Fruit fly (Drosophila melanogaster) whole organism, embryonic: Measurements from ENCODE around the gene p38b.

Experiments
- Ada2b ChIP-seq: fragments of 200-800 bp; sonication (Bioruptor generic); IDR thresholded peaks from 2 replicates; pipeline ENCODE4 v1.3.6; 2022; ENCODE audit warnings: missing biosample characterization, missing genetic modification characterization
- Atf6 ChIP-seq: fragments of 200-800 bp; sonication (Bioruptor generic); IDR thresholded peaks from 2 replicates; pipeline ENCODE4 v1.3.6; 2022; ENCODE audit warnings: missing biosample characterization, missing genetic modification characterization
- CG10431 ChIP-seq: fragments of 200-800 bp; sonication (Bioruptor generic); optimal IDR thresholded peaks from 3 replicates; lab custom pipeline; 2018; ENCODE audit warnings: missing biosample characterization, mild to moderate bottlenecking, missing genetic modification characterization
- CG10462 ChIP-seq: fragments of 200-800 bp; sonication (Bioruptor generic); optimal IDR thresholded peaks from 2 replicates; lab custom pipeline; 2016; ENCODE audit warnings: missing biosample characterization, missing genetic modification characterization
- CG10543 ChIP-seq: fragments of 200-800 bp; sonication (Bioruptor generic); optimal IDR thresholded peaks from 3 replicates; lab custom pipeline; 2017; ENCODE audit warnings: missing biosample characterization, mild to moderate bottlenecking, missing genetic modification characterization, moderate library complexity
- CG10979 ChIP-seq: fragments of 200-800 bp; sonication (Bioruptor generic); optimal IDR thresholded peaks from 2 replicates; lab custom pipeline; 2018; ENCODE audit warnings: missing biosample characterization, mild to moderate bottlenecking, missing genetic modification characterization, moderate library complexity
- CG11093 ChIP-seq: fragments of 200-800 bp; sonication (Bioruptor generic); IDR thresholded peaks from 3 replicates; pipeline ENCODE4 v1.3.6; 2022; ENCODE audit warnings: missing biosample characterization, missing genetic modification characterization
- CG11398 ChIP-seq: fragments of 200-800 bp; sonication (Bioruptor generic); optimal IDR thresholded peaks from 2 replicates; lab custom pipeline; 2016; ENCODE audit warnings: missing biosample characterization, missing genetic modification characterization
- CG11504 ChIP-seq: fragments of 200-800 bp; sonication (Bioruptor generic); optimal IDR thresholded peaks from 3 replicates; lab custom pipeline; 2019; ENCODE audit warnings: missing biosample characterization, mild to moderate bottlenecking, missing genetic modification characterization, moderate library complexity
- CG14050 ChIP-seq: fragments of 200-800 bp; sonication (Bioruptor generic); IDR thresholded peaks from 3 replicates; pipeline ENCODE4 v1.3.6; 2022; ENCODE audit warnings: missing biosample characterization, missing genetic modification characterization
- CG14860 ChIP-seq: fragments of 200-800 bp; sonication (Bioruptor generic); IDR thresholded peaks from 3 replicates; pipeline ENCODE4 v1.3.6; 2022; ENCODE audit warnings: missing biosample characterization, missing genetic modification characterization; ENCODE audit not compliant: partially characterized antibody
- CG1529 ChIP-seq: fragments of 200-800 bp; sonication (Bioruptor generic); optimal IDR thresholded peaks from 3 replicates; lab custom pipeline; 2018; ENCODE audit warnings: missing biosample characterization, missing genetic modification characterization
- CG32532 ChIP-seq: fragments of 200-800 bp; sonication (Bioruptor generic); IDR thresholded peaks from 2 replicates; pipeline ENCODE4 v1.3.6; 2022; ENCODE audit warnings: missing biosample characterization, missing genetic modification characterization
- CG3726 ChIP-seq: fragments of 200-800 bp; sonication (Bioruptor generic); IDR thresholded peaks from 3 replicates; pipeline ENCODE4, ENCODE4 v1.3.6; 2022; ENCODE audit warnings: missing biosample characterization, missing genetic modification characterization
- CG6683 ChIP-seq: fragments of 200-800 bp; sonication (Bioruptor generic); optimal IDR thresholded peaks from 2 replicates; lab custom pipeline; 2017; ENCODE audit warnings: missing biosample characterization, mild to moderate bottlenecking, missing genetic modification characterization, missing genetic modification reagents
- CG7928 ChIP-seq: fragments of 200-800 bp; sonication (Bioruptor generic); optimal IDR thresholded peaks from 2 replicates; lab custom pipeline; 2017; ENCODE audit warnings: missing biosample characterization, mild to moderate bottlenecking, missing genetic modification characterization
- CG8924 ChIP-seq: fragments of 200-800 bp; optimal IDR thresholded peaks from 3 replicates; lab custom pipeline; 2019; ENCODE audit warnings: missing biosample characterization, mild to moderate bottlenecking, missing genetic modification characterization, moderate library complexity
- CG9932 ChIP-seq: fragments of 200-800 bp; sonication (Bioruptor generic); IDR thresholded peaks from 2 replicates; pipeline ENCODE4 v1.3.6; 2022; ENCODE audit warnings: missing biosample characterization, missing genetic modification characterization
- D ChIP-seq, 2 experiments: fragments of 200-800 bp in 1 of 2; fragments of >200 bp in 1 of 2; sonication (Bioruptor generic) in 1 of 2; optimal IDR thresholded peaks; 2 replicates in 1 of 2; 3 replicates in 1 of 2; lab custom pipeline; 2017; ENCODE audit warnings: mild to moderate bottlenecking in 1 of 2, missing biosample characterization in 1 of 2, missing genetic modification characterization in 1 of 2, missing genetic modification reagents in 1 of 2
- D19B ChIP-seq: fragments of 200-800 bp; sonication (Bioruptor generic); optimal IDR thresholded peaks from 2 replicates; lab custom pipeline; 2017; ENCODE audit warnings: missing biosample characterization, mild to moderate bottlenecking, missing genetic modification characterization
- Dip3 ChIP-seq: fragments of 200-800 bp; sonication (Bioruptor generic); optimal IDR thresholded peaks from 3 replicates; lab custom pipeline; 2016; ENCODE audit warnings: missing biosample characterization, missing genetic modification characterization
- Dll ChIP-seq: fragments of 200-800 bp; sonication (Bioruptor generic); IDR thresholded peaks from 4 replicates; pipeline ENCODE4 v1.3.6; 2022; ENCODE audit warnings: missing biosample characterization, missing genetic modification characterization; ENCODE audit not compliant: partially characterized antibody
- Dp ChIP-seq: fragments of 200-800 bp; sonication (Bioruptor generic); optimal IDR thresholded peaks from 2 replicates; lab custom pipeline; 2018; ENCODE audit warnings: missing biosample characterization, mild to moderate bottlenecking, missing genetic modification characterization, moderate library complexity
- H2.0 ChIP-seq: fragments of 200-800 bp; sonication (Bioruptor generic); IDR thresholded peaks from 2 replicates; pipeline ENCODE4 v1.3.6; 2022; ENCODE audit warnings: missing biosample characterization, missing genetic modification characterization
- Med ChIP-seq: fragments of 200-800 bp; sonication (Bioruptor generic); peaks from one replicate; lab custom pipeline; 2016; ENCODE audit warnings: missing biosample characterization, missing genetic modification characterization, mild to moderate bottlenecking, inconsistent platforms, moderate library complexity
- Mes4 ChIP-seq: fragments of 200-800 bp; sonication (Bioruptor generic); optimal IDR thresholded peaks from 2 replicates; lab custom pipeline; 2016; ENCODE audit warnings: missing biosample characterization, missing genetic modification characterization
- Poxn ChIP-seq: fragments of 200-800 bp; sonication (Bioruptor generic); IDR thresholded peaks from 2 replicates; pipeline ENCODE4 v1.3.6; 2022; ENCODE audit warnings: missing biosample characterization, missing genetic modification characterization
- Ssrp ChIP-seq: fragments of 200-800 bp; sonication (Bioruptor generic); optimal IDR thresholded peaks from 2 replicates; lab custom pipeline; 2018; ENCODE audit warnings: missing biosample characterization, mild to moderate bottlenecking, missing genetic modification characterization, moderate library complexity
- Usf ChIP-seq: fragments of 200-800 bp; sonication (Bioruptor generic); optimal IDR thresholded peaks from 2 replicates; lab custom pipeline; 2017; ENCODE audit warnings: missing genotype, missing biosample characterization, missing genetic modification characterization
- abd-A ChIP-seq: fragments of 200-800 bp; sonication (Bioruptor generic); optimal IDR thresholded peaks from 3 replicates; lab custom pipeline; 2019; ENCODE audit warnings: missing biosample characterization, mild to moderate bottlenecking, missing genetic modification characterization, moderate library complexity
- ase ChIP-seq: fragments of 200-800 bp; sonication (Bioruptor generic); IDR thresholded peaks from 3 replicates; pipeline ENCODE4 v1.3.6; 2022; ENCODE audit warnings: missing biosample characterization, missing genetic modification characterization
- bab2 ChIP-seq: fragments of 200-800 bp; sonication (Bioruptor generic); optimal IDR thresholded peaks from 2 replicates; lab custom pipeline; 2016; ENCODE audit warnings: missing biosample characterization, missing genetic modification characterization
- cas ChIP-seq: fragments of 200-800 bp; sonication (Bioruptor generic); IDR thresholded peaks from 2 replicates; pipeline ENCODE4 v1.3.6; 2022; ENCODE audit warnings: missing biosample characterization, missing genetic modification characterization
- disco-r ChIP-seq: fragments of 200-800 bp; sonication (Bioruptor generic); optimal IDR thresholded peaks from 2 replicates; lab custom pipeline; 2016; ENCODE audit warnings: missing biosample characterization, missing genetic modification characterization
- esg ChIP-seq: fragments of 200-800 bp; sonication (Bioruptor generic); conservative IDR thresholded peaks from 2 replicates; pipeline ENCODE4 v1.3.6; 2022; ENCODE audit warnings: missing biosample characterization, missing genetic modification characterization
- eve ChIP-seq, 2 experiments: fragments of >200 bp; optimal IDR thresholded peaks; 2 replicates each; lab custom pipeline; 2017; ENCODE audit warnings: missing biosample characterization in 2 of 2, missing genetic modification characterization in 2 of 2
- fd96Cb ChIP-seq: fragments of 200-800 bp; sonication (Bioruptor generic); optimal IDR thresholded peaks from 2 replicates; lab custom pipeline; 2018; ENCODE audit warnings: missing biosample characterization, mild to moderate bottlenecking, missing genetic modification characterization, moderate library complexity
- her ChIP-seq: fragments of 200-800 bp; sonication (Bioruptor generic); optimal IDR thresholded peaks from 2 replicates; lab custom pipeline; 2016; ENCODE audit warnings: missing biosample characterization, missing genetic modification characterization
- insv ChIP-seq, 2 experiments: fragments of 200-800 bp; sonication (Bioruptor generic); optimal IDR thresholded peaks; 3 replicates each; lab custom pipeline; 2016 to 2018; ENCODE audit warnings: missing biosample characterization in 2 of 2, missing genetic modification characterization in 2 of 2
- kah ChIP-seq: fragments of 200-800 bp; sonication (Bioruptor generic); optimal IDR thresholded peaks from 2 replicates; lab custom pipeline; 2018; ENCODE audit warnings: missing biosample characterization, mild to moderate bottlenecking, missing genetic modification characterization
- nom ChIP-seq: fragments of 200-800 bp; sonication (Bioruptor generic); optimal IDR thresholded peaks from 2 replicates; lab custom pipeline; 2017; ENCODE audit warnings: missing biosample characterization, missing genetic modification characterization, mild to moderate bottlenecking, moderate library complexity, missing genetic modification reagents
- sc ChIP-seq, 3 experiments: fragments of >200 bp in 2 of 3; fragments of 200-800 bp in 1 of 3; sonication (Bioruptor generic) in 1 of 3; optimal IDR thresholded peaks; 2 replicates in 2 of 3; 3 replicates in 1 of 3; lab custom pipeline; 2017; ENCODE audit warnings: mild to moderate bottlenecking in 1 of 3, missing biosample characterization in 1 of 3, missing genetic modification characterization in 1 of 3, missing genetic modification reagents in 1 of 3
- scrt ChIP-seq: fragments of 200-800 bp; sonication (Bioruptor generic); optimal IDR thresholded peaks from 2 replicates; lab custom pipeline; 2018; ENCODE audit warnings: missing biosample characterization, mild to moderate bottlenecking, missing genetic modification characterization, moderate library complexity
- sd ChIP-seq: fragments of 200-800 bp; sonication (Bioruptor generic); optimal IDR thresholded peaks from 3 replicates; lab custom pipeline; 2018; ENCODE audit warnings: missing biosample characterization, mild to moderate bottlenecking, missing genetic modification characterization, moderate library complexity
- tna ChIP-seq: fragments of 200-800 bp; sonication (Bioruptor generic); IDR thresholded peaks from 2 replicates; pipeline ENCODE4 v1.3.6; 2022; ENCODE audit warnings: missing biosample characterization, missing genetic modification characterization; ENCODE audit not compliant: partially characterized antibody
- tup ChIP-seq: fragments of 200-800 bp; sonication (Bioruptor generic); optimal IDR thresholded peaks from 2 replicates; lab custom pipeline; 2016; ENCODE audit warnings: missing biosample characterization, mild to moderate bottlenecking, missing genetic modification characterization, moderate library complexity
- tx ChIP-seq: fragments of 200-800 bp; sonication (Bioruptor generic); optimal IDR thresholded peaks from 2 replicates; lab custom pipeline; 2016; ENCODE audit warnings: missing biosample characterization, missing genetic modification characterization

p38b gene

DNA sequence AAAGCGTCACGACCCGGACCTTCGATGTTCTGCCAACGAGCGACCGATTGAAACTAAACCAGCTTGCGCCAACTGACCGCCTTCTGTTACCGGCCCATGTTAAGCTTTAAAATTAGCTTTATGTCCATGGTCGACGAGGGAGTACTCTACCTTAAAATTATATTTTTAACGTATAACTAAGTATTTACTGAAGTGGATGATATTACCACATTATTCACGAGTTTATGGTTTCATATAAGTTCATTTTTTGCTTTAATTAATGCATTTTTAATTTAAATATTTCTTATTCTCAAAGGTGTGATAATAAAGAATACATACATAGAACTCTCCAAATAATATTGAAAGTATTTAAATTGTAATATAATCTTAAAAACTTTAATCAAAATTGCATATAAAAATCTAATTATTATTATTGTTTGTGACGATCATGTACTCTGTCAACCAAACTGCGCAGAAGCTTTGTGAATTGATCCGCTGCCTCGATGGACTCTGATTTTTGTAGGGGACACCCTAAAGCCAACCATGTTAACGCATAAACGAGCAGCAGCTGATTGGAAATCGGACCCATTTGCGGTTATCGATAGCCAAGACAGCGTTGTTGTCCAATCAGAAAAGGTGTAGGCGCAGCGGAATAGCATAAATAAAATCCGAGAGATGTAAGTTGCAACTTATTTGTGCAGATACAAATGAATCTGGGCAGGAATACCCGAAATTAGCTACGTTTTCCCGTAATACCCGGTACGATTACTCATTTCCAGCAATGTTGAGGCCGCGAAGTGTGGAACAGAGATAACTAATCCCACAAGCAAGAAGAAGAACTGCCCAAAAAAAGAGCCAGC is at the start of gene p38b, which contains the start of gene CG9008 (continued):
- TF ChIP-seq D (optimal IDR thresholded peaks at IDR 0.05; lab: Kevin White, UChicago) (no peak), D (GFP tag; optimal IDR thresholded peaks at IDR 0.05; lab: Kevin White, UChicago) (peak; percentile 74), Ssrp (tag; lab: Kevin White, UChicago) (peak; percentile 87), CG3726 (no peak), CG10462 (GFP tag; lab: Kevin White, UChicago) (peak; percentile 47), insv (GFP tag; optimal IDR thresholded peaks at IDR 0.05; lab: Kevin White, UChicago) (peak; percentile 65 to 95), CG32532 (GFP tag; lab: Robert Waterston, UW) (peak; percentile 66), ase (GFP tag; lab: Robert Waterston, UW) (no peak; the same call in 2 of the 3 replicates), bab2 (GFP tag; lab: Kevin White, UChicago) (peak; percentile 46), CG10431 (GFP tag; lab: Kevin White, UChicago) (peak; percentile 75), tup (GFP tag; lab: Kevin White, UChicago) (peak; percentile 33), CG1529 (GFP tag; lab: Kevin White, UChicago) (peak; percentile 61), CG14860 (GFP tag; lab: Robert Waterston, UW) (no peak), cas (GFP tag; lab: Robert Waterston, UW) (no peak), Ada2b (peak; percentile 32; the same call in 1 of the 2 replicates), H2.0 (GFP tag; lab: Robert Waterston, UW) (no peak; the same call in 1 of the 2 replicates), Usf (peak; percentile 71), CG10543 (GFP tag; lab: Kevin White, UChicago) (peak; percentile 91), Dll (GFP tag; lab: Robert Waterston, UW) (peak; percentile 53), nom (peak; percentile 59), CG11398 (GFP tag; lab: Kevin White, UChicago) (no peak), CG6683 (GFP tag; lab: Kevin White, UChicago) (peak; percentile 79), esg (peak; percentile 57; the same call in 1 of the 2 replicates), abd-A (tag; lab: Kevin White, UChicago) (no peak), Mes4 (GFP tag; lab: Kevin White, UChicago) (no peak), Poxn (GFP tag; lab: Robert Waterston, UW) (no peak), sc (optimal IDR thresholded peaks at IDR 0.05; lab: Kevin White, UChicago) (no peak), sc (GFP tag; optimal IDR thresholded peaks at IDR 0.05; lab: Kevin White, UChicago) (peak; percentile 65), CG11093 (GFP tag; lab: Robert Waterston, UW) (0 out of 3 replicates have a peak, but pooled peaks have one; percentile 32), Dp (GFP tag; lab: Kevin White, UChicago) (no peak), kah (peak; percentile 59), eve (GFP tag; optimal IDR thresholded peaks at IDR 0.05; lab: Kevin White, UChicago) (no peak), CG7928 (GFP tag; lab: Kevin White, UChicago) (peak; percentile 49), sd (peak; percentile 57), Med (peak; percentile 91), Dip3 (GFP tag; lab: Kevin White, UChicago) (peak; percentile 7), CG10979 (tag; lab: Kevin White, UChicago) (peak; percentile 83), CG11504 (tag; lab: Kevin White, UChicago) (peak; percentile 92), tx (GFP tag; lab: Kevin White, UChicago) (no peak), tna (GFP tag; lab: Robert Waterston, UW) (peak; percentile 45), CG8924 (peak; percentile 93), her (GFP tag; lab: Kevin White, UChicago) (peak; percentile 99), CG14050 (GFP tag; lab: Robert Waterston, UW) (no peak; the same call in 2 of the 3 replicates), CG9932 (peak; percentile 82), fd96Cb (tag; lab: Kevin White, UChicago) (peak; percentile 80), disco-r (GFP tag; lab: Kevin White, UChicago) (no peak), scrt (peak; percentile 80), Atf6 (GFP tag; lab: Robert Waterston, UW) (peak; percentile 66), D19B (GFP tag; lab: Kevin White, UChicago) (peak; percentile 77)
